Fruit fly (Drosophila melanogaster) whole organism, embryonic: ENCODE results near the gene CG4770.

Experiments
- BEAF-32 ChIP-seq: fragments of 200-800 bp; sonication (Bioruptor generic); optimal IDR thresholded peaks from 3 replicates; lab custom pipeline; 2017; ENCODE audit warnings: missing biosample characterization, missing genetic modification characterization, mild to moderate bottlenecking, moderate library complexity, missing genetic modification reagents
- CG10274 ChIP-seq: fragments of 200-800 bp; sonication (Bioruptor generic); optimal IDR thresholded peaks from 3 replicates; lab custom pipeline; 2017; ENCODE audit warnings: missing biosample characterization, mild to moderate bottlenecking, missing genetic modification characterization
- CG11723 ChIP-seq: fragments of 200-800 bp; sonication (Bioruptor generic); optimal IDR thresholded peaks from 2 replicates; lab custom pipeline; 2017; ENCODE audit warnings: missing biosample characterization, mild to moderate bottlenecking, missing genetic modification characterization
- CG12659 ChIP-seq: fragments of 200-800 bp; sonication (Bioruptor generic); optimal IDR thresholded peaks from 3 replicates; lab custom pipeline; 2017; ENCODE audit warnings: mild to moderate bottlenecking, missing biosample characterization, missing genetic modification reagents, missing genetic modification characterization
- CG13296 ChIP-seq: fragments of 200-800 bp; sonication (Bioruptor generic); optimal IDR thresholded peaks from 3 replicates; lab custom pipeline; 2018; ENCODE audit warnings: missing biosample characterization, mild to moderate bottlenecking, missing genetic modification characterization
- CG14014 ChIP-seq: fragments of 200-800 bp; sonication (Bioruptor generic); IDR thresholded peaks from 2 replicates; pipeline ENCODE4 v1.3.6; 2022; ENCODE audit warnings: missing biosample characterization, missing genetic modification characterization
- CG14965 ChIP-seq: fragments of 200-800 bp; sonication (Bioruptor generic); optimal IDR thresholded peaks from 2 replicates; lab custom pipeline; 2016; ENCODE audit warnings: missing biosample characterization, missing genetic modification characterization, borderline replicate concordance
- CG15696 ChIP-seq: fragments of 200-800 bp; sonication (Bioruptor generic); optimal IDR thresholded peaks from 2 replicates; lab custom pipeline; 2019; ENCODE audit warnings: missing biosample characterization, mild to moderate bottlenecking, missing genetic modification characterization, moderate library complexity
- CG1603 ChIP-seq: fragments of 200-800 bp; sonication (Bioruptor generic); optimal IDR thresholded peaks from 2 replicates; lab custom pipeline; 2019; ENCODE audit warnings: missing biosample characterization, mild to moderate bottlenecking, missing genetic modification characterization, moderate library complexity
- CG16779 ChIP-seq: fragments of 200-800 bp; sonication (Bioruptor generic); IDR thresholded peaks from 2 replicates; pipeline ENCODE4 v1.3.6; 2022; ENCODE audit warnings: missing biosample characterization, missing genetic modification characterization
- CG16863 ChIP-seq: fragments of 200-800 bp; sonication (Bioruptor generic); optimal IDR thresholded peaks from 3 replicates; lab custom pipeline; 2016; ENCODE audit warnings: missing biosample characterization, missing genetic modification characterization
- CG2129 ChIP-seq: fragments of 200-800 bp; sonication (Bioruptor generic); IDR thresholded peaks from 2 replicates; pipeline ENCODE4 v1.3.6; 2022; ENCODE audit warnings: missing biosample characterization, missing genetic modification characterization; ENCODE audit not compliant: partially characterized antibody
- CG2199 ChIP-seq: fragments of 200-800 bp; sonication (Bioruptor generic); IDR thresholded peaks from 3 replicates; pipeline ENCODE4 v1.3.6; 2022; ENCODE audit warnings: missing biosample characterization, missing genetic modification characterization
- CG30020 ChIP-seq: fragments of 200-800 bp; optimal IDR thresholded peaks from 2 replicates; lab custom pipeline; 2019; ENCODE audit warnings: missing biosample characterization, mild to moderate bottlenecking, missing genetic modification characterization, moderate library complexity
- CG3281 ChIP-seq: fragments of 200-800 bp; sonication (Bioruptor generic); optimal IDR thresholded peaks from 3 replicates; lab custom pipeline; 2017; ENCODE audit warnings: missing biosample characterization, mild to moderate bottlenecking, missing genetic modification characterization
- CG3407 ChIP-seq: fragments of 200-800 bp; sonication (Bioruptor generic); optimal IDR thresholded peaks from 2 replicates; lab custom pipeline; 2018; ENCODE audit warnings: missing biosample characterization, mild to moderate bottlenecking, missing genetic modification characterization
- CG5953 ChIP-seq: fragments of 200-800 bp; sonication (Bioruptor generic); IDR thresholded peaks from 2 replicates; pipeline ENCODE4 v1.3.6; 2022; ENCODE audit warnings: missing biosample characterization, missing genetic modification characterization
- CG7271 ChIP-seq: fragments of 200-800 bp; sonication (Bioruptor generic); optimal IDR thresholded peaks from 2 replicates; lab custom pipeline; 2018; ENCODE audit warnings: missing biosample characterization, mild to moderate bottlenecking, missing genetic modification characterization, moderate library complexity
- CG7745 ChIP-seq: fragments of 200-800 bp; sonication (Bioruptor generic); optimal IDR thresholded peaks from 2 replicates; lab custom pipeline; 2018; ENCODE audit warnings: missing biosample characterization, mild to moderate bottlenecking, missing genetic modification characterization, moderate library complexity
- CG9876 ChIP-seq: fragments of 200-800 bp; sonication (Bioruptor generic); optimal IDR thresholded peaks from 2 replicates; lab custom pipeline; 2016; ENCODE audit warnings: missing biosample characterization, missing genetic modification characterization
- Doc2 ChIP-seq: fragments of 200-800 bp; sonication (Bioruptor generic); IDR thresholded peaks from 2 replicates; pipeline ENCODE4 v1.3.6; 2022; ENCODE audit warnings: missing biosample characterization, missing genetic modification characterization
- Doc3 ChIP-seq: fragments of 200-800 bp; sonication (Bioruptor generic); IDR thresholded peaks from 3 replicates; pipeline ENCODE4 v1.3.6; 2022; ENCODE audit warnings: missing biosample characterization, missing genetic modification characterization; ENCODE audit not compliant: partially characterized antibody
- E2f2 ChIP-seq: fragments of 200-800 bp; sonication (Bioruptor generic); IDR thresholded peaks from 2 replicates; pipeline ENCODE4 v1.3.6; 2022; ENCODE audit warnings: missing biosample characterization, missing genetic modification characterization
- Eip74EF ChIP-seq, 2 experiments: fragments of 200-800 bp in 1 of 2; fragments of >200 bp in 1 of 2; sonication (Bioruptor generic) in 1 of 2; optimal IDR thresholded peaks; 2 replicates each; lab custom pipeline; 2017 to 2019; ENCODE audit warnings: missing biosample characterization in 2 of 2, missing genetic modification characterization in 2 of 2, mild to moderate bottlenecking in 1 of 2, moderate library complexity in 1 of 2
- Gug ChIP-seq: fragments of 200-800 bp; sonication (Bioruptor generic); IDR thresholded peaks from 4 replicates; pipeline ENCODE4 v1.3.6; 2022; ENCODE audit warnings: missing biosample characterization, missing genetic modification characterization
- H2.0 ChIP-seq: fragments of 200-800 bp; sonication (Bioruptor generic); IDR thresholded peaks from 2 replicates; pipeline ENCODE4 v1.3.6; 2022; ENCODE audit warnings: missing biosample characterization, missing genetic modification characterization
- HmgD ChIP-seq: fragments of 200-800 bp; sonication (Bioruptor generic); optimal IDR thresholded peaks from 3 replicates; lab custom pipeline; 2016; ENCODE audit warnings: missing biosample characterization, missing genetic modification characterization
- Jarid2 ChIP-seq: fragments of 200-800 bp; sonication (Bioruptor generic); optimal IDR thresholded peaks from 3 replicates; lab custom pipeline; 2017; ENCODE audit warnings: mild to moderate bottlenecking, missing biosample characterization, missing genetic modification reagents, missing genetic modification characterization
- Lhr ChIP-seq: fragments of 200-800 bp; sonication (Bioruptor generic); optimal IDR thresholded peaks from 3 replicates; lab custom pipeline; 2017; ENCODE audit warnings: mild to moderate bottlenecking, missing biosample characterization, missing genetic modification reagents, missing genetic modification characterization
- Lpt ChIP-seq: fragments of >200 bp; optimal IDR thresholded peaks from 2 replicates; lab custom pipeline; 2018; ENCODE audit warnings: missing biosample characterization, missing genetic modification characterization
- Pdp1 ChIP-seq, 2 experiments: fragments of 200-800 bp; sonication (Bioruptor generic); optimal IDR thresholded peaks; 3 replicates each; lab custom pipeline; 2016; ENCODE audit warnings: missing biosample characterization in 2 of 2, missing genetic modification characterization in 2 of 2, mild to moderate bottlenecking in 1 of 2, moderate library complexity in 1 of 2
- Stat92E ChIP-seq, 3 experiments: fragments of >200 bp in 2 of 3; fragments of 200-800 bp in 1 of 3; sonication (Bioruptor generic) in 1 of 3; optimal IDR thresholded peaks; 2 replicates each; lab custom pipeline; 2017 to 2019; ENCODE audit warnings: missing biosample characterization in 3 of 3, missing genetic modification characterization in 3 of 3, mild to moderate bottlenecking in 1 of 3, moderate library complexity in 1 of 3
- TFAM ChIP-seq: fragments of 200-800 bp; sonication (Bioruptor generic); optimal IDR thresholded peaks from 2 replicates; lab custom pipeline; 2017; ENCODE audit warnings: missing biosample characterization, missing genetic modification characterization, inconsistent platforms
- aop ChIP-seq: fragments of 200-800 bp; sonication (Bioruptor generic); IDR thresholded peaks from 2 replicates; pipeline ENCODE4 v1.3.6; 2022; ENCODE audit warnings: missing biosample characterization, missing genetic modification characterization
- ato ChIP-seq: fragments of 200-800 bp; sonication (Bioruptor generic); IDR thresholded peaks from 2 replicates; pipeline ENCODE4 v1.3.6; 2022; ENCODE audit warnings: missing biosample characterization, missing genetic modification characterization; ENCODE audit not compliant: partially characterized antibody
- br ChIP-seq: fragments of >200 bp; optimal IDR thresholded peaks from 2 replicates; lab custom pipeline; 2017
- btn ChIP-seq: fragments of 200-800 bp; sonication (Bioruptor generic); optimal IDR thresholded peaks from 2 replicates; lab custom pipeline; 2016; ENCODE audit warnings: missing biosample characterization, missing genetic modification characterization
- chif ChIP-seq, 2 experiments: fragments of 200-800 bp; sonication (Bioruptor generic); optimal IDR thresholded peaks; 3 replicates each; lab custom pipeline; 2016; ENCODE audit warnings: missing biosample characterization in 2 of 2, missing genetic modification characterization in 2 of 2
- chn ChIP-seq: fragments of 200-800 bp; sonication (Bioruptor generic); optimal IDR thresholded peaks from 2 replicates; lab custom pipeline; 2016; ENCODE audit warnings: missing biosample characterization, missing genetic modification characterization
- dmrt99B ChIP-seq: fragments of 200-800 bp; sonication (Bioruptor generic); optimal IDR thresholded peaks from 2 replicates; lab custom pipeline; 2018; ENCODE audit warnings: missing biosample characterization, mild to moderate bottlenecking, missing genetic modification characterization, moderate library complexity
- hth ChIP-seq: fragments of >200 bp; optimal IDR thresholded peaks from 2 replicates; lab custom pipeline; 2017; ENCODE audit warnings: inconsistent platforms
- lov ChIP-seq, 2 experiments: fragments of 200-800 bp in 1 of 2; fragments of >200 bp in 1 of 2; sonication (Bioruptor generic) in 1 of 2; IDR thresholded peaks in 1 of 2; optimal IDR thresholded peaks in 1 of 2; 2 replicates in 1 of 2; 3 replicates in 1 of 2; pipeline versions ENCODE4 v1.3.6 to Lab custom; 2017 to 2022; ENCODE audit warnings: missing biosample characterization in 1 of 2, missing genetic modification characterization in 1 of 2
- mirr ChIP-seq: fragments of 200-800 bp; sonication (Bioruptor generic); optimal IDR thresholded peaks from 3 replicates; lab custom pipeline; 2018; ENCODE audit warnings: missing biosample characterization, mild to moderate bottlenecking, missing genetic modification characterization
- oc ChIP-seq: fragments of 200-800 bp; sonication (Bioruptor generic); optimal IDR thresholded peaks from 2 replicates; lab custom pipeline; 2018; ENCODE audit warnings: missing biosample characterization, mild to moderate bottlenecking, missing genetic modification characterization, moderate library complexity
- phol ChIP-seq: fragments of 200-800 bp; sonication (Bioruptor generic); optimal IDR thresholded peaks from 3 replicates; lab custom pipeline; 2018; ENCODE audit warnings: missing biosample characterization, mild to moderate bottlenecking, missing genetic modification characterization, moderate library complexity
- pzg ChIP-seq: fragments of 200-800 bp; sonication (Bioruptor generic); optimal IDR thresholded peaks from 3 replicates; lab custom pipeline; 2018; ENCODE audit warnings: missing biosample characterization, mild to moderate bottlenecking, missing genetic modification characterization, moderate library complexity
- seq ChIP-seq: fragments of 200-800 bp; sonication (Bioruptor generic); IDR thresholded peaks from 2 replicates; pipeline ENCODE4 v1.3.6; 2022; ENCODE audit warnings: missing biosample characterization, missing genetic modification characterization
- sna ChIP-seq: fragments of 200-800 bp; sonication (Bioruptor generic); IDR thresholded peaks from 2 replicates; pipeline ENCODE4 v1.3.6; 2022; ENCODE audit warnings: missing biosample characterization, missing genetic modification characterization; ENCODE audit not compliant: partially characterized antibody
- vvl ChIP-seq: fragments of 200-800 bp; sonication (Bioruptor generic); IDR thresholded peaks from 2 replicates; pipeline ENCODE4 v1.3.6; 2022; ENCODE audit warnings: missing biosample characterization, missing genetic modification characterization

The CG4770 gene

DNA sequence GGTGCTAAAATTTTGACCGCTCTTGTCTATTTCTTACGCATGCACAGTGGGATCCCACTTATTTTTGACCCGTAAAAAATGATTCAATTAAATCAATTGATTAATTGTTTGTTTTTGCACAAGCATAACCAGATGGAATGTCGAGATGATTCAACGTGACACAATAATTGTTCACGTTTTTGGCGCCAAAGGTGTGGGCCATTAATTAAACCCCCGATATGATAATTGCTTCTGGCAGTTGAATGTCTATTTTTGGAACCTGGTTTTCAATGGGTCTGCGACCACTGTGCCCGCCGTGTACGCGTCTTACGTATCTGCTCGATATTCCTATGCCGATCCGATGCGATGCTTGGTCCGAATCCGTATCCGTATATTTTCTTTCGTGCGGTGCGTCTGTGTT lies 26.3 kb upstream of the CG4770 start (continued):
- TF ChIP-seq Doc3 (no peak), chn (GFP tag; lab: Kevin White, UChicago) (peak; percentile 38), CG7271 (tag; lab: Kevin White, UChicago) (peak; percentile 9), CG16779 (GFP tag; lab: Robert Waterston, UW) (no peak), CG3281 (GFP tag; lab: Kevin White, UChicago) (peak; percentile 72), lov (optimal IDR thresholded peaks at IDR 0.05; lab: Kevin White, UChicago) (no peak), lov (GFP tag; IDR thresholded peaks at IDR 0.05; lab: Robert Waterston, UW) (0 out of 3 replicates have a peak, but pooled peaks have one; percentile 47), seq (GFP tag; lab: Robert Waterston, UW) (peak; percentile 71), chif (GFP tag; optimal IDR thresholded peaks at IDR 0.05; lab: Kevin White, UChicago) (peak; percentile 35 to 52), ato (0 out of 2 replicates have a peak, but pooled peaks have one; percentile 38), CG13296 (peak; percentile 62), CG14014 (peak; percentile 79), hth (no peak), CG2199 (GFP tag; lab: Robert Waterston, UW) (peak; percentile 71; the same call in 1 of the 3 replicates), H2.0 (GFP tag; lab: Robert Waterston, UW) (peak; percentile 63; the same call in 1 of the 2 replicates), btn (GFP tag; lab: Kevin White, UChicago) (peak; percentile 51), aop (GFP tag; lab: Robert Waterston, UW) (no peak), TFAM (GFP tag; lab: Kevin White, UChicago) (no peak), Eip74EF (GFP tag; optimal IDR thresholded peaks at IDR 0.05; lab: Kevin White, UChicago) (peak in 1 of 2 experiments; percentile 63), CG7745 (tag; lab: Kevin White, UChicago) (no peak), Lhr (GFP tag; lab: Kevin White, UChicago) (no peak), sna (GFP tag; lab: Robert Waterston, UW) (no peak), CG2129 (no peak), CG1603 (tag; lab: Kevin White, UChicago) (peak; percentile 89), CG3407 (GFP tag; lab: Kevin White, UChicago) (peak; percentile 17), CG30020 (no peak), CG16863 (GFP tag; lab: Kevin White, UChicago) (peak; percentile 66), HmgD (GFP tag; lab: Kevin White, UChicago) (peak; percentile 31), pzg (GFP tag; lab: Kevin White, UChicago) (no peak), CG11723 (GFP tag; lab: Kevin White, UChicago) (peak; percentile 52), dmrt99B (tag; lab: Kevin White, UChicago) (peak; percentile 80), mirr (peak; percentile 49), CG15696 (tag; lab: Kevin White, UChicago) (peak; percentile 58), CG12659 (GFP tag; lab: Kevin White, UChicago) (peak; percentile 54), CG9876 (peak; percentile 13), CG5953 (GFP tag; lab: Robert Waterston, UW) (no peak), br (lab: Kevin White, UChicago) (no peak), Lpt (GFP tag; lab: Kevin White, UChicago) (no peak), E2f2 (GFP tag; lab: Robert Waterston, UW) (peak; percentile 43; the same call in 1 of the 2 replicates), Jarid2 (GFP tag; lab: Kevin White, UChicago) (peak; percentile 41), Gug (peak; percentile 73; the same call in 3 of the 4 replicates), phol (tag; lab: Kevin White, UChicago) (peak; percentile 76), CG10274 (GFP tag; lab: Kevin White, UChicago) (peak; percentile 50), oc (tag; lab: Kevin White, UChicago) (no peak), Doc2 (no peak), Pdp1 (GFP tag; optimal IDR thresholded peaks at IDR 0.05; lab: Kevin White, UChicago) (peak; percentile 81 to 85), CG14965 (GFP tag; lab: Kevin White, UChicago) (no peak), BEAF-32 (GFP tag; lab: Kevin White, UChicago) (no peak), Stat92E (GFP tag; optimal IDR thresholded peaks at IDR 0.05; lab: Kevin White, UChicago) (no peak), vvl (peak; percentile 85)
